Fruit fly (Drosophila melanogaster): ENCODE data around the gene CG31650.

DNA sequence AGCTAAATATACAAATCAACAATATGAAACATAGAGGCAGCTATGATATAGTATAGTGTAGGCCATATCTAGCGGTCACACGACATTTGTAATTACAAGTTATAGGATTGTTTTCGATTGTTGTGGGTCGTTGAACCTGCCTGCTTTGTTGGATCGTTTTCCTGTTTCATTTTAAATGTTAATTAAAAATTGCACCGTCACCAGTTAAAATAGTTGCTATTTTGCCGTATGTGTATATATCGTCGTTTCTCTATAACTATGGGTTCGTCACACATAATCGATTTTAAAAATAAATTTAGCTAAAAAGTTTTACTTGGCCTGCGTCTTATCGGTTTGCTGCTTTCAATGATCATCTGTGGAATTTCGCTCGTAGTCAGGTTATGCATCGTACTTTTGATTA, 27.8 kb upstream of the CG31650 start:
- no peak for TF ChIP-seq psq (optimal IDR thresholded peaks at IDR 0.05)
- TF ChIP-seq h (optimal IDR thresholded peaks at IDR 0.05): no peak
- TF ChIP-seq ttk (optimal IDR thresholded peaks at IDR 0.05): no peak
